Fruit fly (Drosophila melanogaster): Measurements from ENCODE around the gene CG31704.

DNA sequence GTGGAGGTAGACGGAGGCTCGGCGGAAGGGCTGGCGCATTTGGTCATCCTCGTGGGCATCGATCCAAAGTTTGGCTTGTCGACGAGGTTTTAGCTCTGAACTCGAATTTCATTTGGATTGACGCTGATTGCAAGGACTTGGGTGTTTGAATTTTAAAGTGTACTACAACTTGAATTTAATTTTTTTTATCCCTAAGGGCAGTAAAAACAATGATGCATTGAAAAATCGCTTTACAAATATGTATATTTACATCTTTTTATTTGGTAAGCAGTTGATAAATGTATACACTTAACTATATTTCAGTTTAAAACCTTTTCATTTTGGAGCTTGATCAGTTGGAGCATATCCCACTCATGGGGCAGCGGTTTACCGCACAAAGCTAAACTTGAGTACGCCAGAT, 48.2 kb upstream of the CG31704 start, which contains the start of gene Tsp33B:
- TF ChIP-seq CG3032 (tag; optimal IDR thresholded peaks at IDR 0.05) (no peak), pdm3 (GFP tag; optimal IDR thresholded peaks at IDR 0.05) (no peak), fd59A (GFP tag; optimal IDR thresholded peaks at IDR 0.05) (no peak), CG8632 (GFP tag; optimal IDR thresholded peaks at IDR 0.05) (no peak)
